Fruit fly (Drosophila melanogaster) whole organism, pupa: ENCODE measurements around the gene CG3430.

Source experiments
- CG10348 ChIP-seq: fragments of 200-800 bp; sonication (Bioruptor generic); IDR thresholded peaks from 2 replicates; pipeline ENCODE4 v1.3.6; 2022; ENCODE audit warnings: missing biosample characterization, missing genetic modification characterization
- CG12605 ChIP-seq: fragments of 200-800 bp; sonication (Bioruptor generic); IDR thresholded peaks from 2 replicates; pipeline ENCODE4 v1.3.6; 2022; ENCODE audit warnings: missing biosample characterization, missing genetic modification characterization
- CG14655 ChIP-seq: fragments of 200-800 bp; sonication (Bioruptor generic); optimal IDR thresholded peaks from 3 replicates; lab custom pipeline; 2017; ENCODE audit warnings: mild to moderate bottlenecking, missing biosample characterization, missing genetic modification reagents, missing genetic modification characterization
- CG34367 ChIP-seq: fragments of 200-800 bp; sonication (Bioruptor generic); optimal IDR thresholded peaks from 2 replicates; lab custom pipeline; 2018; ENCODE audit warnings: missing biosample characterization, mild to moderate bottlenecking, missing genetic modification characterization
- CG8159 ChIP-seq: fragments of 200-800 bp; sonication (Bioruptor generic); optimal IDR thresholded peaks from 3 replicates; lab custom pipeline; 2018; ENCODE audit warnings: missing biosample characterization, mild to moderate bottlenecking, missing genetic modification characterization, moderate library complexity
- Pif1B ChIP-seq: fragments of 200-800 bp; sonication (Bioruptor generic); optimal IDR thresholded peaks from 3 replicates; lab custom pipeline; 2016; ENCODE audit warnings: missing biosample characterization, missing genetic modification characterization
- fd96Ca ChIP-seq: fragments of 200-800 bp; sonication (Bioruptor generic); IDR thresholded peaks from 3 replicates; pipeline ENCODE4 v1.3.6; 2022; ENCODE audit warnings: missing biosample characterization, missing genetic modification characterization

dm6 chr2L:6921360-6922090, 35.3 kb upstream of the CG3430 start:
- TF ChIP-seq CG12605 (GFP tag; lab: Robert Waterston, UW) (peak; percentile 48; the same call in 1 of the 2 replicates), CG8159 (tag; lab: Kevin White, UChicago) (peak; percentile 29), CG10348 (GFP tag; lab: Robert Waterston, UW) (no peak), Pif1B (peak; percentile 3), fd96Ca (GFP tag; lab: Robert Waterston, UW) (no peak), CG34367 (no peak), CG14655 (GFP tag; lab: Kevin White, UChicago) (no peak)
